Worm (Caenorhabditis elegans): ENCODE measurements around the gene C01G12.13.

C01G12.13 gene

ce11 chrII:14561549-14562115, 14.9 kb upstream of the C01G12.13 start, which contains the start of gene mog-4 (continued):
- peak; percentile 97 for TF ChIP-seq egl-44 (GFP tag; IDR thresholded peaks at IDR 0.05)
- TF ChIP-seq ceh-40 (GFP tag; IDR thresholded peaks at IDR 0.05) = peak; percentile 95
- TF ChIP-seq attf-3 (GFP tag; conservative IDR thresholded peaks at IDR 0.05) = peak; percentile 93
- peak; percentile 100 for TF ChIP-seq ceh-91 (GFP tag; IDR thresholded peaks at IDR 0.05)
- TF ChIP-seq lin-54 (GFP tag; optimal IDR thresholded peaks at IDR 0.05) = peak; percentile 97
- TF ChIP-seq dpl-1 (GFP tag; optimal IDR thresholded peaks at IDR 0.05) = peak; percentile 46
- TF ChIP-seq nfyb-1 (GFP tag; IDR thresholded peaks at IDR 0.05) = peak; percentile 99
- peak; percentile 100 for TF ChIP-seq B0019.2 (GFP tag; conservative IDR thresholded peaks at IDR 0.05)
- TF ChIP-seq nfya-2 (GFP tag; IDR thresholded peaks at IDR 0.05) = peak; percentile 89
- TF ChIP-seq tlf-1 (GFP tag; optimal IDR thresholded peaks at IDR 0.05) = peak; percentile 98
- peak; percentile 35 for TF ChIP-seq B0261.1 (tag; optimal IDR thresholded peaks at IDR 0.05)
- TF ChIP-seq pbrm-1 (GFP tag; IDR thresholded peaks at IDR 0.05) = peak; percentile 99
- TF ChIP-seq ztf-26 (tag; optimal IDR thresholded peaks at IDR 0.05) = peak; percentile 96
- TF ChIP-seq ztf-28 (GFP tag; IDR thresholded peaks at IDR 0.05) = peak; percentile 100
- peak; percentile 99 for TF ChIP-seq rcor-1 (GFP tag; IDR thresholded peaks at IDR 0.05)
- TF ChIP-seq ztf-3 (GFP tag; optimal IDR thresholded peaks at IDR 0.05) = peak; percentile 81
- TF ChIP-seq ceh-27 (GFP tag; optimal IDR thresholded peaks at IDR 0.05) = peak; percentile 97
- peak; percentile 96 for TF ChIP-seq somi-1 (GFP tag; optimal IDR thresholded peaks at IDR 0.05)
- peak; percentile 98 for TF ChIP-seq C06A6.2 (GFP tag; conservative IDR thresholded peaks at IDR 0.05)
- TF ChIP-seq nhr-27 (tag; optimal IDR thresholded peaks at IDR 0.05) = peak; percentile 58
- peak; percentile 93 for TF ChIP-seq hsf-1 (GFP tag; IDR thresholded peaks at IDR 0.05)
- peak; percentile 97 for TF ChIP-seq F33H1.4 (GFP tag; IDR thresholded peaks at IDR 0.05)
- TF ChIP-seq snpc-4 (GFP tag; optimal IDR thresholded peaks at IDR 0.05) = peak; percentile 31
- TF ChIP-seq snpc-4 (tag; optimal IDR thresholded peaks at IDR 0.05) = peak; percentile 41 to 91 (median 72)
- peak; percentile 97 for TF ChIP-seq cebp-2 (GFP tag; IDR thresholded peaks at IDR 0.05)

ce11 chrII:14563766-14564370, 12.7 kb upstream of the C01G12.13 start:
- TF ChIP-seq dox-1 (GFP tag; IDR thresholded peaks at IDR 0.05) (peak; percentile 70), lsl-1 (GFP tag; optimal IDR thresholded peaks at IDR 0.05) (peak; percentile 78), madf-6 (GFP tag; IDR thresholded peaks at IDR 0.05) (peak; percentile 70), D2030.7 (GFP tag; IDR thresholded peaks at IDR 0.05) (peak; percentile 43; the same call in 1 of the 2 replicates), madf-8 (GFP tag; conservative IDR thresholded peaks at IDR 0.05) (peak; percentile 80), xnd-1 (tag; optimal IDR thresholded peaks at IDR 0.05) (peak; percentile 79), ceh-91 (GFP tag; IDR thresholded peaks at IDR 0.05) (peak; percentile 40; the same call in 1 of the 2 replicates), ztf-28 (GFP tag; IDR thresholded peaks at IDR 0.05) (0 out of 2 replicates have a peak, but pooled peaks have one; percentile 36), mcd-1 (GFP tag; IDR thresholded peaks at IDR 0.05) (0 out of 2 replicates have a peak, but pooled peaks have one; percentile 35), F33H1.4 (GFP tag; IDR thresholded peaks at IDR 0.05) (peak; percentile 38; the same call in 1 of the 2 replicates), hmg-1.2 (GFP tag; IDR thresholded peaks at IDR 0.05) (peak; percentile 97), egrh-3 (GFP tag; IDR thresholded peaks at IDR 0.05) (peak; percentile 53; the same call in 1 of the 2 replicates)

ce11 chrII:14567811-14568210, 8.7 kb upstream of the C01G12.13 start:
- peak; percentile 55 for TF ChIP-seq hmg-1.2 (GFP tag; IDR thresholded peaks at IDR 0.05)
- TF ChIP-seq aptf-2 (GFP tag; conservative IDR thresholded peaks at IDR 0.05) = no peak
- TF ChIP-seq B0336.3 (GFP tag; IDR thresholded peaks at IDR 0.05) = no peak
- no peak for TF ChIP-seq efl-1 (GFP tag; optimal IDR thresholded peaks at IDR 0.05)
- TF ChIP-seq him-1 (tag; optimal IDR thresholded peaks at IDR 0.05) = no peak
- no peak for TF ChIP-seq zfh-2 (GFP tag; conservative IDR thresholded peaks at IDR 0.05)
- no peak for TF ChIP-seq mxl-1 (tag; optimal IDR thresholded peaks at IDR 0.05)
